Worm (Caenorhabditis elegans): ENCODE results near the gene spp-13.

spp-13 gene

DNA sequence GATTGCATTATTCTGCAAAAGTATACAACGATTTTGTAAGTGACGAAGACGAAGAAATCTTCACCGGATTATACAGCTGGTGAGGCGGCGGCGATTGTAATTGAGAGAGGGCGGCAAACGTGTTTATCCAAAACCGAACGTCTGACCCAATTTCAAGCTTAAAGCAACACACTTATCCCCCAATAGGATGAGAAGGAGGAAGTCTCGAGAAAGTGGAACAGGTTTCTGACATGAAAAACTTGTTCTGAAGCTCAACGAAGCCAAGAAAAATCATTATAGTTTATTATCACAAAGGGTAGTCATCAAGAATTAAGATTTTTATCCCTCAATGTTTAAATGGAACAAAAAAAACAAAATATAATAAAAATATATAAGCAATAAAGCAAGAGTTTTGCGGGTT, at the start of gene spp-13:
Gene spp-13 (minus strand): TSS at position 143 of the 400 bp plus-strand sequence.
- peak; percentile 24; the same call in 1 of the 2 replicates for TF ChIP-seq nhr-42 (GFP tag; IDR thresholded peaks at IDR 0.05)
- no peak for TF ChIP-seq nhr-28 (tag; optimal IDR thresholded peaks at IDR 0.05)
- TF ChIP-seq hlh-11 (tag; optimal IDR thresholded peaks at IDR 0.05) = peak; percentile 43

ce11 chrX:8463889-8464444, 45.6 kb upstream of the spp-13 start:
- TF ChIP-seq php-3 (GFP tag; IDR thresholded peaks at IDR 0.05) (no peak), saeg-2 (GFP tag; IDR thresholded peaks at IDR 0.05) (no peak), F49E8.2 (tag; optimal IDR thresholded peaks at IDR 0.05; ENCODE audit: borderline replicate concordance) (no peak), nhr-6 (tag; optimal IDR thresholded peaks at IDR 0.05) (no peak), unc-39 (tag; optimal IDR thresholded peaks at IDR 0.05) (no peak), fkh-10 (GFP tag; optimal IDR thresholded peaks at IDR 0.05) (no peak), aha-1 (tag) (peak; percentile 94), lin-39 (tag; optimal IDR thresholded peaks at IDR 0.05) (no peak), unc-62 (GFP tag; optimal IDR thresholded peaks at IDR 0.05 in 1 of 2) (peak in 1 of 2 experiments; percentile 57), unc-62 (tag; optimal IDR thresholded peaks at IDR 0.05) (no peak), D1046.2 (GFP tag; IDR thresholded peaks at IDR 0.05) (no peak), hlh-11 (tag; optimal IDR thresholded peaks at IDR 0.05) (no peak)

- TF ChIP-seq skn-1 (tag; optimal IDR thresholded peaks at IDR 0.05) (no peak), zip-2 (tag; optimal IDR thresholded peaks at IDR 0.05) (no peak), lsy-2 (tag; optimal IDR thresholded peaks at IDR 0.05) (no peak), nhr-111 (GFP tag; optimal IDR thresholded peaks at IDR 0.05) (no peak), ZK337.2 (GFP tag; IDR thresholded peaks at IDR 0.05) (no peak), ama-1 (optimal IDR thresholded peaks at IDR 0.05) (no peak), aha-1 (tag) (peak; percentile 94), arid-1 (GFP tag; conservative IDR thresholded peaks at IDR 0.05) (no peak), Y105C5A.15 (GFP tag; IDR thresholded peaks at IDR 0.05) (no peak), hif-1 (tag; optimal IDR thresholded peaks at IDR 0.05) (no peak), nhr-10 (tag; optimal IDR thresholded peaks at IDR 0.05) (no peak), unc-130 (GFP tag; optimal IDR thresholded peaks at IDR 0.05) (no peak), nhr-77 (tag; optimal IDR thresholded peaks at IDR 0.05) (peak; percentile 51), ctbp-1 (GFP tag; IDR thresholded peaks at IDR 0.05) (no peak), nhr-11 (tag; optimal IDR thresholded peaks at IDR 0.05) (no peak), lin-38 (GFP tag; IDR thresholded peaks at IDR 0.05) (no peak), sdz-12 (GFP tag; optimal IDR thresholded peaks at IDR 0.05) (no peak), pqm-1 (tag; optimal IDR thresholded peaks at IDR 0.05) (peak; percentile 55), nhr-25 (tag; optimal IDR thresholded peaks at IDR 0.05; ENCODE audit: borderline replicate concordance, insufficient read depth) (no peak), ceh-44 (GFP tag; IDR thresholded peaks at IDR 0.05) (no peak), duxl-1 (tag; optimal IDR thresholded peaks at IDR 0.05; ENCODE audit: poor library complexity) (no peak), F37D6.2 (tag; optimal IDR thresholded peaks at IDR 0.05) (no peak), cey-2 (tag; optimal IDR thresholded peaks at IDR 0.05; ENCODE audit: borderline replicate concordance, insufficient read depth) (no peak), F10B5.3 (tag; optimal IDR thresholded peaks at IDR 0.05) (no peak), madf-9 (GFP tag; conservative IDR thresholded peaks at IDR 0.05) (no peak), rbr-2 (tag; optimal IDR thresholded peaks at IDR 0.05) (no peak), daf-16 (GFP tag; optimal IDR thresholded peaks at IDR 0.05) (no peak), daf-16 (tag; optimal IDR thresholded peaks at IDR 0.05) (peak; percentile 33), mep-1 (tag; optimal IDR thresholded peaks at IDR 0.05) (no peak), tra-1 (GFP tag; IDR thresholded peaks at IDR 0.05) (no peak), fos-1 (tag; optimal IDR thresholded peaks at IDR 0.05) (no peak), php-3 (GFP tag; IDR thresholded peaks at IDR 0.05) (no peak), zag-1 (tag; optimal IDR thresholded peaks at IDR 0.05) (no peak), lir-3 (tag; optimal IDR thresholded peaks at IDR 0.05) (no peak), nhr-42 (GFP tag; IDR thresholded peaks at IDR 0.05) (no peak), F49E8.2 (tag; optimal IDR thresholded peaks at IDR 0.05; ENCODE audit: borderline replicate concordance) (no peak), hlh-11 (tag; optimal IDR thresholded peaks at IDR 0.05) (peak; percentile 6), F26F4.8 (GFP tag; conservative IDR thresholded peaks at IDR 0.05) (no peak), lin-39 (tag; optimal IDR thresholded peaks at IDR 0.05) (no peak)
Measured at ce11 chrX:8463085-8463645, 44.8 kb upstream of the spp-13 start, which contains the start of gene F16F9.4. Gene F16F9.4 (minus strand): TSS chrX:8463360.

Data from whole organism, L4 larva.